Fruit fly (Drosophila melanogaster): Measurements from ENCODE around the gene GstD3.

The GstD3 gene

DNA sequence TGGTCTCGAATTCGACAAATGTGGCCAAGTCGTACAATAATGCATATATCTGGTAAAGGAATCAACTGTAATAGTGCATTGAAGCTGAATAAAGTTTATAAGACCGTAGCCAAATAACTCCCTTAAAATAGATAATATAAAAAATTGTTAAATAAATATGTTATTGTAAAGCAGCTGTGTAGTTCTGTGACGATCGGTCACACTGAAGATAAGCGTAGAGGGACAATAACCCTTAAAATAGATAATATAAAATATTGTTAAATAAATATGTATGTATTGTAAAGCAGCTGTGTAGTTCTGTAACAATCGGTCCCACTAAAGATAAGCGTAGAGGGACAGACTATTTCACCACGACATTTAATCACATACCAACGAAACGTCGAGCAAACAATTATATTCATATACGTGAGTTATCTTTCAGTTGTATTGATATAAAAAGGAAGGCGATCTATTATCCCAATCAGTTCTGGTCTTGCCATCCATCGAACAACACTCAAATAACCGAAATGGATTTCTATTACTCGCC, 2.5 kb downstream of the GstD3 start, which contains the start of gene GstD5:
Gene GstD5 (plus strand): TSS at position 476 of the 526 bp plus-strand sequence.
- TF ChIP-seq Sin3A (optimal IDR thresholded peaks at IDR 0.05) (no peak), psq (optimal IDR thresholded peaks at IDR 0.05) (no peak)

DNA sequence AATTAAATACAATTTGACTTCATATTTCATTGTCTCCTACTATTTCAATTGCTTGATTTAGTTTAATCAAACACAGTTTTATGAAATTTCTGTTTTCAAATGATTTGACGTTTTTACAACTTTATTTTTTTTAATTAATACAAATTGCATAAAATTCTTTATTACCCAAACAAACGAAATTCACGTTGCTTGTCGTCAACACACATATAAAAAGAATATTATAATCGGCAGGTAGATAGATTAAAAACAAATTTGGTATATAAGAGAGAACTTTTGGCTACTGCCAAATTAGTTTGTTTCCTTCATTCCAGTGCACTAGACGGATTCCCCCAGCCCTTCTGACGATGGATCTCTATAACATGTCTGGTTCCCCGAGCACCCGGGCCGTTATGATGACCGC, 4.0 kb downstream of the GstD3 start, which contains the start of gene GstD6:
Gene GstD6 (plus strand): TSS at position 301 of the 400 bp plus-strand sequence.
- TF ChIP-seq Sin3A (optimal IDR thresholded peaks at IDR 0.05): no peak
- TF ChIP-seq ttk (optimal IDR thresholded peaks at IDR 0.05): no peak
- TF ChIP-seq h (optimal IDR thresholded peaks at IDR 0.05): no peak
- no peak for TF ChIP-seq Myc (optimal IDR thresholded peaks at IDR 0.05)
- no peak for TF ChIP-seq psq (optimal IDR thresholded peaks at IDR 0.05)

DNA sequence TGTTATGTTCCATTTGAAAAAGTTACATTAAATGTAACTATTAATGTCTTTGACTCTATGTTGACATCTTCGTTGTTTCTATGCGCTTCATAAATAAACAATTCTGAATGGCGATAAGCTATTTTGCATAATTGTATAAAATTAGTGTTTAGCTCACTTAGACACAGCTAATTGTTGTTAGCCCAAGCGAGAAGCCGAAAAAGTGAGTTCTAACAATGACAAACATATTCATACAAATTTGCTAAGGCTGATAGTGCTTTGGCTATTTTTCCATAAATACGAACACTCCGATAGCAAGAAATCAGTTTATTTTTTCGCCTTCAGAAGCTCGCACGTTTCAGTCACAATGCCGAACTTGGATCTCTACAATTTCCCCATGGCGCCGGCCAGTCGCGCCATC, 5.3 kb downstream of the GstD3 start, which contains the start of gene GstD7:
Gene GstD7 (plus strand): TSS at position 301 of the 400 bp plus-strand sequence.
- TF ChIP-seq ttk (optimal IDR thresholded peaks at IDR 0.05) (no peak), Myc (optimal IDR thresholded peaks at IDR 0.05) (no peak), insv (optimal IDR thresholded peaks at IDR 0.05) (no peak), Sin3A (optimal IDR thresholded peaks at IDR 0.05) (no peak), psq (optimal IDR thresholded peaks at IDR 0.05) (no peak), h (optimal IDR thresholded peaks at IDR 0.05) (no peak)

DNA sequence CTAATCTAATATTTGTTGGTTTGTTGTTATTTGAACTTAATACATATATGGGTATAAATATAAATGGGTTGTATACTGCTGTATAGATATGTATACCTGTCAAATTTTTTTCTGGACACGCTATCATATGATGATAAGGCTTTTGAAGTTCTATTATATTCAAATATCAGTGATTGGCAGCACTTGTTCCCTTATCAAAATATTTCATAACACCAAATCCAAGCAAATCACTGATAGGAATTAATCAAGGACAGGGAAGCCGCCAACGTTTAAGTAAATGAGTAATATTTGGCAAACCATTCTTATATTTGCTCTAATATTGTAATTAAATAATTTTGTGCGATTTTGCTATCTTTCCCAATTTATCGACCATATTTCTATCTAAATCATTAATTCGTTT, 6.4 kb downstream of the GstD3 start:
- TF ChIP-seq h (optimal IDR thresholded peaks at IDR 0.05) (no peak), Myc (optimal IDR thresholded peaks at IDR 0.05) (no peak), psq (optimal IDR thresholded peaks at IDR 0.05) (no peak), insv (optimal IDR thresholded peaks at IDR 0.05) (no peak), Sin3A (optimal IDR thresholded peaks at IDR 0.05) (no peak), ttk (optimal IDR thresholded peaks at IDR 0.05) (no peak)

DNA sequence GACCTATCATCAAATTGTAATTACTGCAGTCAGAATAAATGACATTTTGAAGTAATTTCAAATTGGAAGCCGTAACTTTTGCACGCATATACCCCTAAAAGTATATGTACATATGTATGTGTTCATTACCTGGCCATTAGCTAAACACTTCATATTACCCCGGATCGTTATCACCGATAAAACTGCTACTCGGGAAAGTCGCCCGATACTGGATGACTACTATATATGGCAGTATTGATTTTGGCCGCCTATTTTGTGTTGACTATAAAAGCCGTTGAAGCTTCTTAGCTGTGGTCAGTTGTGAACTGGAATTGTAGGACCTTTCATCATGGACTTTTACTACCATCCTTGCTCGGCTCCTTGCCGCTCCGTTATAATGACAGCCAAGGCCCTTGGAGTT, 6.8 kb downstream of the GstD3 start, which contains the start of gene GstD8:
Gene GstD8 (plus strand): TSS at position 301 of the 400 bp plus-strand sequence.
- TF ChIP-seq Sin3A (optimal IDR thresholded peaks at IDR 0.05) (no peak), insv (optimal IDR thresholded peaks at IDR 0.05) (no peak), psq (optimal IDR thresholded peaks at IDR 0.05) (no peak), h (optimal IDR thresholded peaks at IDR 0.05) (no peak), ttk (optimal IDR thresholded peaks at IDR 0.05) (no peak), Myc (optimal IDR thresholded peaks at IDR 0.05) (no peak)

DNA sequence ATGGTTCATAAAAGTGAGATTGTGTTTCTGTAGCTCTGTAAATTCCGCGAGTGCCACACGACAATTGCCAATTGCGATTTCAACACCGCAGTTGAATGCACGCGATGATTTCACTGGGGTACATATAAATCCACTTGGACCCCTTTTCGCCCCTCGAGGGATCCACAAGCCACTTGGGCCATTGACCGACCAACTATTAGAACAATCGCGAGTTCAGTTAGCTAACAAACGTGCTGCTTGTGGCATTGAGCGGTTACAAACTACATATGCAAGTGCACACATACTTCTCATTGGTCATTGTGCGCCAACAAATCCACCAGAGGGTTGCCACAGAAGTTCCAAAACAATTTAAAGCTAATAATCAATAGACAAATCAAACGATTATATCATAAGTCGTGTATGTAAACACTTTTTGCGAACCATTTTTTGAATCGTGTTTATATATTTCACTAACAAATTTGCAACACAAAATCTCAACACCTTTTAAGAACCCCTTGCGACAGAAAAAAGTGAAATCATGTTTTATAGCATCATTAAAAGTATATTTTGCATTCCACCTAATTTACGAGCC, 8.3 kb downstream of the GstD3 start:
- TF ChIP-seq Sin3A (optimal IDR thresholded peaks at IDR 0.05): no peak
- TF ChIP-seq insv (optimal IDR thresholded peaks at IDR 0.05): no peak
- TF ChIP-seq Myc (optimal IDR thresholded peaks at IDR 0.05): no peak
- TF ChIP-seq ttk (optimal IDR thresholded peaks at IDR 0.05): no peak
- TF ChIP-seq psq (optimal IDR thresholded peaks at IDR 0.05): no peak
- no peak for TF ChIP-seq h (optimal IDR thresholded peaks at IDR 0.05)

DNA sequence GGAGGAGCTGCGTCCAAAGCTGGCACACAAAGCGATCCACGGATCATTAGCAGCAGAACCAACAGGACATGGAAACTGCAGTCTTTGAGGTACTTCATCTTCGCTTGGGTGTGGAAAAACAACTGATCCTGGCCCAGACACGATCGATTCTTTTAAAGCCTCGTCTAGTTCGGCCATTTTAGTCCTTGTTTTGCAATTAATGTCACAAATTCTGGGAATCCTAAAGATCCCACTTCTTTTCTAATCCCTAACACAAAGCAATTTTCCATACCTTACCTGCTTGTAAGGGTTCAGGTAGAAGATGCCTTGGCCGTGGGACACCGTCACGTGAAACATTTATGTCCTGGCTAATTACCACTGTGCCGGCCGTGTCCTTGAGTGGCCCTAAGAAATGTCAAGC, 9.7 kb downstream of the GstD3 start, which contains the start of gene CG10035:
Gene CG10035 (minus strand): TSS at position 129 of the 400 bp plus-strand sequence.
- TF ChIP-seq ttk (optimal IDR thresholded peaks at IDR 0.05): no peak
- TF ChIP-seq Myc (optimal IDR thresholded peaks at IDR 0.05): no peak
- TF ChIP-seq insv (optimal IDR thresholded peaks at IDR 0.05): no peak
- TF ChIP-seq Sin3A (optimal IDR thresholded peaks at IDR 0.05): no peak
- TF ChIP-seq psq (optimal IDR thresholded peaks at IDR 0.05): no peak
- no peak for TF ChIP-seq h (optimal IDR thresholded peaks at IDR 0.05)

DNA sequence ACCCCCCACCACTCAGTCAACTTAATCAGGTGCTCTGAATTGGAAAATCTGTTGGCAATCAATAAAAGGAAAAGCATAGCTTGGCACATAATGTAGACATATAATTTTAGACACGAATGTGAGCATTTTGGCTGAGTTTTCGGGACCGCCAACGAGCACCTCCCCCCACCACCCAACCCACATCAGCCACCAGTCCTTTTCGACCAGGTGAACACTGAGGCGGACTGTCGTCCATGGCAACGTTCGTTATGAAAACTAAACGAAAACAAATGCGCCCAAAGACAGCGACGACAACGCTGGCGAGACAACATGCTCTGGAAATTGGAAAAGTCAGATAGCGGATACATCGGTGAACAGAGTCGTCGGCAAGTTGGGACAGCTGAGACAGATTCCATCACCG, 10.2 kb downstream of the GstD3 start, which contains the start of gene GstD11:
Gene GstD11 (plus strand): TSS at position 301 of the 400 bp plus-strand sequence.
- TF ChIP-seq psq (optimal IDR thresholded peaks at IDR 0.05) (no peak), Myc (optimal IDR thresholded peaks at IDR 0.05) (no peak), h (optimal IDR thresholded peaks at IDR 0.05) (no peak), ttk (optimal IDR thresholded peaks at IDR 0.05) (no peak), Sin3A (optimal IDR thresholded peaks at IDR 0.05) (no peak)

DNA sequence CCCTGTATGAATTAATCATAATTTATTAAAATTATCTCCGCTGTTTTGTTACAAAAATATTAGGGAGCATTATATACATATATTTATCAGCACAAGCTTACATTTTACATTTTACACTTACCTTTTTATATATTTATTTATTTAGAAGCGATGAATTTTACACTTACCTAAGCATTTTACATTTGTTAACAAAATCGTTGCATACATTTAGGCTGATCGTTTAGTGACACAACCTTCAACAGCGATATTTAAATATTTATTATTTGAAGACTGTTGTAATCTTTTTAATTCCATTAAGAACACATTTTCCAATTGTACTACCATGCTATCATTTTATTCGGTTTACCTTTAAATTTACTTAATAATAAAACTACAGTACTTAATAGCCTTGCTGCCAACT, 10.9 kb downstream of the GstD3 start:
- TF ChIP-seq h (optimal IDR thresholded peaks at IDR 0.05) (no peak), insv (optimal IDR thresholded peaks at IDR 0.05) (no peak), psq (optimal IDR thresholded peaks at IDR 0.05) (no peak), ttk (optimal IDR thresholded peaks at IDR 0.05) (no peak), Myc (optimal IDR thresholded peaks at IDR 0.05) (no peak), Sin3A (optimal IDR thresholded peaks at IDR 0.05) (no peak)

DNA sequence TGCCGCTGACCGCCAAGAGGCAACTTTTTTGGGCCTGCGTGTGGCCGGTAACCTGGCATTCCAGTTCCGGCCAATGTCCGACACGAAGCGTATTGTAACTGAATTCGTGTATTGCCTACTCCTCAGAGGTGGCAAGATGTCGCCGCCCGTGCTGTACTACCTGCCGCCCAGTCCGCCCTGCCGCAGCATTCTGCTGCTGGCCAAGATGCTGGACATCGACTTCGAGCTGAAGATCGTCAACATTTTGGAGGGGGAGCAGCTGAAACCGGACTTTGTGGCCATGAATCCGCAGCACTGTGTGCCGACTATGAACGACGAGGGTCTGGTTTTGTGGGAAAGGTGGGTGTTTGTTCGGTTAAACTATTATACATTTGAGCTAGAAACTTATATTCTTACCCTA, 11.4 kb downstream of the GstD3 start:
- TF ChIP-seq Sin3A (optimal IDR thresholded peaks at IDR 0.05): no peak
- TF ChIP-seq h (optimal IDR thresholded peaks at IDR 0.05): no peak
- TF ChIP-seq ttk (optimal IDR thresholded peaks at IDR 0.05): no peak
- TF ChIP-seq insv (optimal IDR thresholded peaks at IDR 0.05): no peak
- TF ChIP-seq Myc (optimal IDR thresholded peaks at IDR 0.05): no peak
- TF ChIP-seq psq (optimal IDR thresholded peaks at IDR 0.05): no peak

DNA sequence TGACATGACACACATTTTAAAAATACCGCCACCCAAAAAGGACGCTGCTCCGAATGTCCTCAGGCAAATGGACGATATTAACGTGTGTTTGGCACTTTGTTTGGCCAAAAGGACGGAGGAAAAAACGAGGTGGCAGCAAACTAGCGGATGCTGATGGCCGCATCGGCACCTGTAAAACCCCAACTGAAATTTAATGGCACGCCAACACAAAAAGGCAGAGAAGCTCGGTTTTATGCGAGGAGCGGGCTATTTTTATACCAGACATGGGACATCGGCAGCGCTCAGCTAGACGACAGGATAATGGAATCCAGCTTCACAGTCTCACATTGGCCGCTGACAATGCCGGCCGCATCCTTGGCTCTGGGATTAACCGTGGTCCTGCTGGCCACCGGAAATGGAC, 13.1 kb downstream of the GstD3 start, which contains the start of gene Sol1:
Gene Sol1 (plus strand): TSS at position 301 of the 400 bp plus-strand sequence.
- TF ChIP-seq psq (optimal IDR thresholded peaks at IDR 0.05): no peak
- TF ChIP-seq insv (optimal IDR thresholded peaks at IDR 0.05): no peak
- no peak for TF ChIP-seq Sin3A (optimal IDR thresholded peaks at IDR 0.05)
- TF ChIP-seq ttk (optimal IDR thresholded peaks at IDR 0.05): no peak
- no peak for TF ChIP-seq h (optimal IDR thresholded peaks at IDR 0.05)
- no peak for TF ChIP-seq Myc (optimal IDR thresholded peaks at IDR 0.05)

DNA sequence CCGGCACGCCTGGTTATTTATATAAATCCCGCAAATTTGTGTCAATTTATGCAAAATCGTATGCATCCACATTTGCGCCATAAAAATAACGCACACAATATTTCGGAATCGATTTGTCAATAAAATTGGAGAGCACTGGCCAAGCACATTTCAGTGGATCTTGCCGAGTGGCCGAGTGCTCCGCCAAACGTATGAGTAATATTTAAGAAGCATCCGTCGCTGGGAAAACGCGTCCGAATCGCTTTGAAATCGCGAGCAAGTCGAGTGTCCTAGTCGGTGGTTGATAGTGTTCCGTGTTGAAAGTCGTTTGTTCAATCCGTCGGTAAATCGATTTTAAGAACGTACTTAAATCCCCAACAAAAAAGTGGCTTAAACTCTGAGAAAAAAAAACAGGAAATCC, 14.1 kb downstream of the GstD3 start, which contains the start of gene CG33098:
Gene CG33098 (plus strand): TSS at position 224 of the 400 bp plus-strand sequence.
- TF ChIP-seq Myc (optimal IDR thresholded peaks at IDR 0.05) (no peak), psq (optimal IDR thresholded peaks at IDR 0.05) (no peak), Sin3A (optimal IDR thresholded peaks at IDR 0.05) (no peak), insv (optimal IDR thresholded peaks at IDR 0.05) (no peak)

DNA sequence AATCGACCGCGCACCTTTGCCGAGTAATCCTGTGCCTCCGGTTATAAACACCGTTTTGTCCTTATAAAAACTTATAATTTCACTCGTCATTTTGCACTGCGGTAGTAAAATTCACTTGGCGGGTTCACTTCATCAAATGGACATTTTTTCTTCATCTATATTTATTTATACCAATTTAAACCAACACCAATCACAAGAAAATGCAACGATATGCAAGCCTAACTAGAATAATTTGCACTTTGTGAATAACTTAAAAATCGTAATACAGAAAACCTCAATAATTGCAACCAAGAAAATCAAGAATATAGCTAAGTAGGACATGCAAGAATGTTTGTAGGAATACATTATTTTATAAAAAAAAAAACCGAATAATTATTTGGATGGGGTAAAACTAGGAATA, 23.0 kb downstream of the GstD3 start, which contains the start of the genes CG10096 and CG10097:
Gene CG10096 (minus strand): TSS at position 101 of the 400 bp plus-strand sequence.
Gene CG10097 (minus strand): TSS at position 101 of the 400 bp plus-strand sequence.
- no peak for TF ChIP-seq h (optimal IDR thresholded peaks at IDR 0.05)
- no peak for TF ChIP-seq Myc (optimal IDR thresholded peaks at IDR 0.05)
- TF ChIP-seq psq (optimal IDR thresholded peaks at IDR 0.05): no peak
- no peak for TF ChIP-seq insv (optimal IDR thresholded peaks at IDR 0.05)
- no peak for TF ChIP-seq ttk (optimal IDR thresholded peaks at IDR 0.05)
- TF ChIP-seq Sin3A (optimal IDR thresholded peaks at IDR 0.05): no peak

All from Kc167 (cell line).